Worm (Caenorhabditis elegans) whole organism, young adult: ENCODE measurements around the gene F53G2.13.

ENCODE experiments used
- B0035.1 ChIP-seq: sonication (generic microtip); optimal IDR thresholded peaks from 2 replicates; lab custom pipeline; 2016; ENCODE audit warnings: missing genetic modification characterization, mild to moderate bottlenecking, missing compliant biosample characterization, missing genotype, missing genetic modification reagents
- C06A6.2 ChIP-seq: fragments of 200-800 bp; sonication (Bioruptor generic); conservative IDR thresholded peaks from 2 replicates; pipeline ENCODE4 v1.3.6; 2022; ENCODE audit warnings: missing genetic modification characterization, missing compliant biosample characterization
- D2030.7 ChIP-seq: fragments of 200-800 bp; sonication (Bioruptor generic); IDR thresholded peaks from 2 replicates; pipeline ENCODE4 v1.3.6; 2022; ENCODE audit warnings: missing genetic modification reagents, missing genetic modification characterization, missing compliant biosample characterization
- F22D6.2 ChIP-seq: sonication (generic microtip); optimal IDR thresholded peaks from 2 replicates; lab custom pipeline; 2016; ENCODE audit warnings: mild to moderate bottlenecking, missing genetic modification characterization, missing compliant biosample characterization
- F33H1.4 ChIP-seq: fragments of 200-800 bp; sonication (Bioruptor generic); IDR thresholded peaks from 2 replicates; pipeline ENCODE4 v1.3.6; 2022; ENCODE audit warnings: missing genetic modification reagents, missing genetic modification characterization, missing compliant biosample characterization
- F37B4.10 ChIP-seq: fragments of 200-800 bp; sonication (Bioruptor generic); IDR thresholded peaks from 2 replicates; pipeline ENCODE4 v1.3.6; 2022; ENCODE audit warnings: missing genetic modification characterization, missing compliant biosample characterization
- F39B2.1 ChIP-seq: fragments of 200-800 bp; sonication (Bioruptor generic); IDR thresholded peaks from 2 replicates; pipeline ENCODE4 v1.3.6; 2022; ENCODE audit warnings: missing genetic modification reagents, missing genetic modification characterization, missing compliant biosample characterization
- F57A8.1 ChIP-seq: fragments of 200-800 bp; sonication (Bioruptor generic); optimal IDR thresholded peaks from 2 replicates; lab custom pipeline; 2018; ENCODE audit warnings: mild to moderate bottlenecking, missing genetic modification characterization, moderate library complexity, missing compliant biosample characterization
- T26A5.8 ChIP-seq: sonication (generic microtip); optimal IDR thresholded peaks from 2 replicates; lab custom pipeline; 2016; ENCODE audit warnings: missing genetic modification characterization, missing compliant biosample characterization
- Y56A3A.18 ChIP-seq: fragments of 200-800 bp; sonication (Bioruptor generic); IDR thresholded peaks from 2 replicates; pipeline ENCODE4 v1.3.6; 2022; ENCODE audit warnings: missing genetic modification reagents, missing genetic modification characterization, missing compliant biosample characterization
- Y79H2A.3 ChIP-seq: fragments of 200-800 bp; sonication (Bioruptor generic); conservative IDR thresholded peaks from 2 replicates; pipeline ENCODE4 v1.3.6; 2022; ENCODE audit warnings: missing genetic modification reagents, missing genetic modification characterization, missing compliant biosample characterization
- aptf-2 ChIP-seq: fragments of 200-800 bp; sonication (Bioruptor generic); conservative IDR thresholded peaks from 2 replicates; pipeline ENCODE4 v1.3.6; 2022; ENCODE audit warnings: missing genetic modification reagents, missing genetic modification characterization, missing compliant biosample characterization
- aptf-3 ChIP-seq: fragments of 200-800 bp; sonication (Bioruptor generic); IDR thresholded peaks from 2 replicates; pipeline ENCODE4 v1.3.6; 2022; ENCODE audit warnings: missing genetic modification characterization, missing compliant biosample characterization
- attf-3 ChIP-seq: fragments of 200-800 bp; sonication (Bioruptor generic); conservative IDR thresholded peaks from 2 replicates; pipeline ENCODE4 v1.3.6; 2022; ENCODE audit warnings: missing genetic modification reagents, missing genetic modification characterization, missing compliant biosample characterization
- attf-6 ChIP-seq: fragments of 200-800 bp; sonication (Bioruptor generic); IDR thresholded peaks from 2 replicates; pipeline ENCODE4 v1.3.6; 2022; ENCODE audit warnings: missing genetic modification reagents, missing genetic modification characterization, missing compliant biosample characterization
- cebp-1 ChIP-seq, 2 experiments: fragments of 200-800 bp in 1 of 2; sonication (Bioruptor generic) in 1 of 2; sonication (generic microtip) in 1 of 2; IDR thresholded peaks in 1 of 2; optimal IDR thresholded peaks in 1 of 2; 2 replicates each; pipeline versions ENCODE4 v1.3.6 to Lab custom; 2017 to 2022; ENCODE audit warnings: missing compliant biosample characterization in 2 of 2, missing genetic modification characterization in 2 of 2, mild to moderate bottlenecking in 1 of 2, missing genetic modification reagents in 1 of 2, moderate library complexity in 1 of 2
- ceh-100 ChIP-seq: fragments of 200-800 bp; sonication (Bioruptor generic); IDR thresholded peaks from 2 replicates; pipeline ENCODE4 v1.3.6; 2022; ENCODE audit warnings: missing genetic modification reagents, missing genetic modification characterization, missing compliant biosample characterization
- ceh-27 ChIP-seq: fragments of 200-800 bp; sonication (Bioruptor generic); optimal IDR thresholded peaks from 2 replicates; lab custom pipeline; 2018; ENCODE audit warnings: mild to moderate bottlenecking, missing genetic modification characterization, moderate library complexity, missing compliant biosample characterization
- ceh-40 ChIP-seq: fragments of 200-800 bp; sonication (Bioruptor generic); IDR thresholded peaks from 2 replicates; pipeline ENCODE4 v1.3.6; 2022; ENCODE audit warnings: missing genetic modification characterization, missing compliant biosample characterization
- ceh-79 ChIP-seq: sonication (generic microtip); optimal IDR thresholded peaks from 2 replicates; lab custom pipeline; 2017; ENCODE audit warnings: mild to moderate bottlenecking, missing genetic modification characterization, missing compliant biosample characterization
- dpl-1 ChIP-seq: fragments of 150-350 bp; optimal IDR thresholded peaks from 2 replicates; lab custom pipeline; 2014; ENCODE audit warnings: missing biosample characterization, missing genetic modification reagents, missing genetic modification characterization
- egl-18 ChIP-seq: fragments of 200-800 bp; sonication (Bioruptor generic); IDR thresholded peaks from 2 replicates; pipeline ENCODE4 v1.3.6; 2022; ENCODE audit warnings: missing genetic modification reagents, missing genetic modification characterization, missing compliant biosample characterization
- egl-44 ChIP-seq: fragments of 200-800 bp; sonication (Bioruptor generic); IDR thresholded peaks from 2 replicates; pipeline ENCODE4 v1.3.6; 2022; ENCODE audit warnings: missing genetic modification reagents, missing genetic modification characterization, missing compliant biosample characterization
- gei-17 ChIP-seq: fragments of 200-800 bp; sonication (Bioruptor generic); optimal IDR thresholded peaks from 2 replicates; lab custom pipeline; 2018; ENCODE audit warnings: mild to moderate bottlenecking, missing genetic modification characterization, missing compliant biosample characterization
- hlh-26 ChIP-seq: fragments of 200-800 bp; sonication (Bioruptor generic); conservative IDR thresholded peaks from 2 replicates; pipeline ENCODE4 v1.3.6; 2022; ENCODE audit warnings: missing genetic modification reagents, missing genetic modification characterization, missing compliant biosample characterization
- let-526 ChIP-seq: fragments of 200-800 bp; sonication (Bioruptor generic); IDR thresholded peaks from 2 replicates; pipeline ENCODE4 v1.3.6; 2022; ENCODE audit warnings: missing genetic modification reagents, missing genetic modification characterization, missing compliant biosample characterization
- lin-26 ChIP-seq: fragments of 200-800 bp; sonication (Bioruptor generic); IDR thresholded peaks from 2 replicates; pipeline ENCODE4 v1.3.6; 2022; ENCODE audit warnings: missing genetic modification reagents, missing genetic modification characterization, missing compliant biosample characterization
- lin-54 ChIP-seq: fragments of 200-800 bp; sonication (Bioruptor generic); optimal IDR thresholded peaks from 2 replicates; lab custom pipeline; 2018; ENCODE audit warnings: mild to moderate bottlenecking, missing genetic modification characterization, missing compliant biosample characterization
- lir-1 ChIP-seq: fragments of 200-800 bp; sonication (Bioruptor generic); conservative IDR thresholded peaks from 2 replicates; pipeline ENCODE4 v1.3.6; 2022; ENCODE audit warnings: missing genetic modification reagents, missing genetic modification characterization, missing compliant biosample characterization
- lsl-1 ChIP-seq: fragments of 200-800 bp; sonication (Bioruptor generic); optimal IDR thresholded peaks from 2 replicates; lab custom pipeline; 2018; ENCODE audit warnings: mild to moderate bottlenecking, missing genetic modification characterization, moderate library complexity, missing compliant biosample characterization
- madf-6 ChIP-seq: fragments of 200-800 bp; sonication (Bioruptor generic); IDR thresholded peaks from 2 replicates; pipeline ENCODE4 v1.3.6; 2022; ENCODE audit warnings: missing genetic modification reagents, missing genetic modification characterization, missing compliant biosample characterization
- mel-28 ChIP-seq: sonication (generic microtip); optimal IDR thresholded peaks from 2 replicates; lab custom pipeline; 2016; ENCODE audit warnings: borderline replicate concordance, mild to moderate bottlenecking, missing genetic modification characterization, missing compliant biosample characterization
- mes-4 ChIP-seq: sonication (generic microtip); optimal IDR thresholded peaks from 2 replicates; lab custom pipeline; 2016; ENCODE audit warnings: missing genotype, missing genetic modification characterization, missing compliant biosample characterization
- mxl-1 ChIP-seq: sonication (generic microtip); optimal IDR thresholded peaks from 2 replicates; lab custom pipeline; 2016; ENCODE audit warnings: missing genetic modification characterization, missing compliant biosample characterization
- nfya-2 ChIP-seq: fragments of 200-800 bp; sonication (Bioruptor generic); IDR thresholded peaks from 2 replicates; pipeline ENCODE4 v1.3.6; 2022; ENCODE audit warnings: missing genetic modification reagents, missing genetic modification characterization, missing compliant biosample characterization
- nfyb-1 ChIP-seq: fragments of 200-800 bp; sonication (Bioruptor generic); IDR thresholded peaks from 2 replicates; pipeline ENCODE4 v1.3.6; 2022; ENCODE audit warnings: missing genetic modification reagents, missing genetic modification characterization, missing compliant biosample characterization
- nhr-27 ChIP-seq: fragments of 200-800 bp; sonication (Bioruptor generic); optimal IDR thresholded peaks from 2 replicates; lab custom pipeline; 2018; ENCODE audit warnings: mild to moderate bottlenecking, missing genetic modification characterization, moderate library complexity, missing compliant biosample characterization
- rpc-1 ChIP-seq, 2 experiments: fragments of 150-350 bp in 1 of 2; sonication (generic microtip) in 1 of 2; optimal IDR thresholded peaks; 2 replicates each; lab custom pipeline; 2014 to 2018; ENCODE audit warnings: missing biosample characterization in 1 of 2, missing genetic modification characterization in 1 of 2, missing genetic modification reagents in 1 of 2, missing genotype in 1 of 2
- snpc-1.1 ChIP-seq: sonication (generic microtip); optimal IDR thresholded peaks from 2 replicates; lab custom pipeline; 2017; ENCODE audit warnings: missing genetic modification characterization, mild to moderate bottlenecking, missing compliant biosample characterization, antibody characterized with exemption, moderate library complexity, missing genotype, missing genetic modification reagents; ENCODE audit not compliant: insufficient read depth
- tbp1 ChIP-seq: fragments of 200-800 bp; sonication (Bioruptor generic); optimal IDR thresholded peaks from 2 replicates; lab custom pipeline; 2018; ENCODE audit warnings: mild to moderate bottlenecking, missing genetic modification characterization, missing compliant biosample characterization
- tbx-9 ChIP-seq: sonication (generic microtip); optimal IDR thresholded peaks from 2 replicates; lab custom pipeline; 2016; ENCODE audit warnings: borderline replicate concordance, missing genetic modification characterization, inconsistent platforms, missing compliant biosample characterization
- unc-130 ChIP-seq: sonication (generic microtip); optimal IDR thresholded peaks from 2 replicates; lab custom pipeline; 2016; ENCODE audit warnings: missing genetic modification reagents, missing genetic modification characterization, missing compliant biosample characterization
- unc-62 ChIP-seq: fragments of 150-350 bp; optimal IDR thresholded peaks from 2 replicates; lab custom pipeline; 2014; ENCODE audit warnings: missing biosample characterization, missing genetic modification reagents, missing genetic modification characterization
- zim-3 ChIP-seq: sonication (generic microtip); optimal IDR thresholded peaks from 2 replicates; lab custom pipeline; 2017; ENCODE audit warnings: mild to moderate bottlenecking, missing genetic modification characterization, moderate library complexity, missing compliant biosample characterization
- ztf-22 ChIP-seq: fragments of 200-800 bp; sonication (Bioruptor generic); optimal IDR thresholded peaks from 2 replicates; lab custom pipeline; 2018; ENCODE audit warnings: mild to moderate bottlenecking, missing genetic modification characterization, moderate library complexity, missing compliant biosample characterization
- ztf-25 ChIP-seq: fragments of 200-800 bp; sonication (Bioruptor generic); IDR thresholded peaks from 2 replicates; pipeline ENCODE4 v1.3.6; 2022; ENCODE audit warnings: missing genetic modification reagents, missing genetic modification characterization, missing compliant biosample characterization
- ztf-26 ChIP-seq: sonication (generic microtip); optimal IDR thresholded peaks from 2 replicates; lab custom pipeline; 2017; ENCODE audit warnings: missing genetic modification characterization, missing compliant biosample characterization
- ztf-28 ChIP-seq: fragments of 200-800 bp; sonication (Bioruptor generic); IDR thresholded peaks from 2 replicates; pipeline ENCODE4 v1.3.6; 2022; ENCODE audit warnings: missing genetic modification reagents, missing genetic modification characterization, missing compliant biosample characterization

Gene F53G2.13

DNA sequence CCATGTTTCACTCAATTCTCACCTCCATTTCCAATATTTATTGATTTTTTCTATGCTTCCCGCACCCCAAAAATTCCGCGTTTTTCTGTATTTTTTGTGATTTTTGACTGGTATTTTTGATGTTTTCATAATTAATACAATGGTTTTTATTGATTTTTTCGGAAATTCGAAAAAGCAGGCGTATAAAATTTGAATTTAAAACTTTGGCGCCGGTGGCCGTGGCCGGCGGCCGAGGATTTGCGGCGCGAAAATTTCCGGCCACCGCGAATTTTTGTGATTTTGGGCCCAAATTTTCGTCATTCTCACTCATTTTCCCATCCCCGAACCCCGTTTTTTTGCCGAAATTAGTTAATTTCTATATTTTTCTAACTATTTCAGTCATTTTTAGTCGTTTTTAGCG lies 32.6 kb upstream of the F53G2.13 start (continued):
- no peak for TF ChIP-seq rpc-1 (optimal IDR thresholded peaks at IDR 0.05; lab: Kevin White, UChicago)
- TF ChIP-seq rpc-1 (tag; optimal IDR thresholded peaks at IDR 0.05; lab: Kevin White, UChicago): no peak
- TF ChIP-seq F22D6.2 (tag; lab: Kevin White, UChicago): no peak
- peak; percentile 84 for TF ChIP-seq aptf-2 (GFP tag; lab: Robert Waterston, UW)
- peak; percentile 95 for TF ChIP-seq D2030.7 (GFP tag; lab: Robert Waterston, UW)
- TF ChIP-seq ceh-40: 0 out of 2 replicates have a peak, but pooled peaks have one; percentile 39
- 0 out of 2 replicates have a peak, but pooled peaks have one; percentile 24 for TF ChIP-seq let-526 (GFP tag; lab: Robert Waterston, UW)
- no peak for TF ChIP-seq mxl-1
- no peak for TF ChIP-seq mel-28 (tag; lab: Kevin White, UChicago)
- TF ChIP-seq nhr-27: no peak
- no peak for TF ChIP-seq Y56A3A.18
- TF ChIP-seq hlh-26 (GFP tag; lab: Robert Waterston, UW): no peak
- no peak for TF ChIP-seq zim-3 (tag; lab: Kevin White, UChicago)
- no peak for TF ChIP-seq C06A6.2
- peak; percentile 100 for TF ChIP-seq madf-6
- peak; percentile 63 for TF ChIP-seq tbp1 (GFP tag; lab: Kevin White, UChicago)
- TF ChIP-seq tbx-9: no peak
- TF ChIP-seq T26A5.8: no peak
- peak; percentile 78; the same call in 1 of the 2 replicates for TF ChIP-seq lir-1
- no peak for TF ChIP-seq ztf-22
- no peak for TF ChIP-seq aptf-3
- peak; percentile 43; the same call in 1 of the 2 replicates for TF ChIP-seq lin-26
- no peak for TF ChIP-seq ceh-79 (tag; lab: Kevin White, UChicago)
- TF ChIP-seq F39B2.1 (GFP tag; lab: Robert Waterston, UW): 0 out of 2 replicates have a peak, but pooled peaks have one; percentile 27
- TF ChIP-seq dpl-1 (GFP tag; lab: Kevin White, UChicago): peak; percentile 91
- TF ChIP-seq snpc-1.1: no peak
- TF ChIP-seq nfya-2 (GFP tag; lab: Robert Waterston, UW): no peak
- peak; percentile 84 for TF ChIP-seq lsl-1 (GFP tag; lab: Kevin White, UChicago)
- TF ChIP-seq attf-3 (GFP tag; lab: Robert Waterston, UW): peak; percentile 61; the same call in 1 of the 2 replicates
- TF ChIP-seq lin-54 (GFP tag; lab: Kevin White, UChicago): peak; percentile 95
- no peak for TF ChIP-seq egl-44 (GFP tag; lab: Robert Waterston, UW)
- TF ChIP-seq F57A8.1: no peak
- TF ChIP-seq gei-17 (GFP tag; lab: Kevin White, UChicago): no peak
- TF ChIP-seq cebp-1 (GFP tag; IDR thresholded peaks at IDR 0.05; lab: Robert Waterston, UW): peak; percentile 79
- peak; percentile 59 for TF ChIP-seq cebp-1 (tag; optimal IDR thresholded peaks at IDR 0.05; lab: Kevin White, UChicago)
- TF ChIP-seq unc-130 (GFP tag; lab: Kevin White, UChicago): peak; percentile 87
- peak; percentile 70 for TF ChIP-seq ceh-100 (GFP tag; lab: Robert Waterston, UW)
- TF ChIP-seq unc-62 (GFP tag; lab: Kevin White, UChicago): no peak
- peak; percentile 82 for TF ChIP-seq attf-6 (GFP tag; lab: Robert Waterston, UW)
- peak; percentile 96 for TF ChIP-seq ztf-28 (GFP tag; lab: Robert Waterston, UW)
- TF ChIP-seq ceh-27 (GFP tag; lab: Kevin White, UChicago): peak; percentile 31
- no peak for TF ChIP-seq B0035.1 (tag; lab: Kevin White, UChicago)
- TF ChIP-seq ztf-26 (tag; lab: Kevin White, UChicago): no peak
- peak; percentile 75 for TF ChIP-seq F33H1.4 (GFP tag; lab: Robert Waterston, UW)
- no peak for TF ChIP-seq mes-4 (tag; lab: Kevin White, UChicago)
- TF ChIP-seq egl-18 (GFP tag; lab: Robert Waterston, UW): 0 out of 2 replicates have a peak, but pooled peaks have one; percentile 13
- TF ChIP-seq ztf-25 (GFP tag; lab: Robert Waterston, UW): peak; percentile 95
- peak; percentile 91 for TF ChIP-seq Y79H2A.3 (GFP tag; lab: Robert Waterston, UW)
- peak; percentile 66; the same call in 1 of the 2 replicates for TF ChIP-seq nfyb-1 (GFP tag; lab: Robert Waterston, UW)
- no peak for TF ChIP-seq F37B4.10 (GFP tag; lab: Robert Waterston, UW)
